Worm (Caenorhabditis elegans) whole organism, L4/young adult: Measurements from ENCODE around the gene lgc-41.

Experiments used
- W03F9.2 ChIP-seq: fragments of 150-350 bp; optimal IDR thresholded peaks from 2 replicates; lab custom pipeline; 2014; ENCODE audit warnings: missing biosample characterization, missing genetic modification characterization
- dao-5 ChIP-seq: sonication (generic microtip); optimal IDR thresholded peaks from 2 replicates; lab custom pipeline; 2016; ENCODE audit warnings: missing genotype, missing genetic modification characterization, moderate library complexity, missing compliant biosample characterization
- him-1 ChIP-seq: sonication (generic microtip); optimal IDR thresholded peaks from 2 replicates; lab custom pipeline; 2016; ENCODE audit warnings: missing genotype, missing genetic modification reagents, missing genetic modification characterization, missing compliant biosample characterization

The lgc-41 gene

DNA sequence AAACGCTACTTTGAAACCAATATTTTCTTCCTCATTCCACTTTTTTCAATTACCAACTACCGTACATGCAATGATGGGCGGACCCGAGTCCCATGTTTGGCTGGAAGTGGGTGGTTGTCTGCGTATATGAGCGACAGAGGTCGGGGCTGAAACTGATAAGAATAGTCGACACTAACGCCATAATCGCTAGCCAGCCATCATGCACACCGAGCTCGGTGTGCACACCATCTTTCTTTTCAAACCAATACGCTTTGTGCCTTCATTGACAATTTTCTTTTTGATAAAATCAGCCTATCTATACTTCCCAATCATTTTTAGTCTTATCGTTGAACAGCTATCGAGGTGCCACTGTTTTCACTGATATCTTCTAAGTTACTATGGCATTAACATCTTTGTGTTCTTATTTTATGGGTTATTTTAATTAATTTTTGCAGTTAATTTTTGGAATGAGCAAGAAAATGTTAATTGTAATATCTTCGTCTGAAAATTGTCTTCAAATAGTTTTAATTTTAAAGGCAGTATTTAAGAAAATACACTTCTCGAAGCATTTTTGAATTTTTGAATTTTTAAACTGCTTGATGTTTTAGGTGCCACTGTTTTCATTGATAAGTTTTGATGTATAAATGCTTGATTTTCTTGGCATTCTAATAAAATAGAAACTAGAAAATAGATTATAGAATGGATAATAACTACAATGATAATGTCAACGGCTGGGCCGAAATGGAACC is 26.7 kb downstream of the lgc-41 start, which contains the start of gene elt-2:
Gene elt-2 (plus strand): TSS at position 678 of the 728 bp plus-strand sequence.
- TF ChIP-seq W03F9.2 (tag; lab: Kevin White, UChicago) (no peak), him-1 (tag; lab: Kevin White, UChicago) (no peak), dao-5 (tag; lab: Kevin White, UChicago) (no peak)

DNA sequence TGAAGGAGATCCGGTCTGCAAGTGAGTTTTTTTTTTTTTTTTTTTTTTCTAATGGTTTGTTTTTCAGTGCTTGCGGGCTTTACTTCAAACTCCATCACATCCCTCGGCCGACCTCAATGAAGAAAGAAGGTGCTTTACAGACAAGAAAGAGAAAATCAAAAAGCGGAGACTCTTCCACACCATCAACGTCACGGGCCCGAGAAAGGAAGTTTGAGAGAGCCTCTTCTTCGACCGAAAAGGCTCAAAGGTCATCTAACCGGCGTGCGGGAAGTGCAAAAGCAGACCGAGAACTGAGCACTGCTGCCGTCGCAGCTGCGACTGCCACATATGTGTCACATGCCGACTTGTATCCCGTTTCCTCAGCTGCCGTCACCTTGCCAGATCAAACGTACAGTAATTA is 28.2 kb downstream of the lgc-41 start:
- no peak for TF ChIP-seq W03F9.2 (tag; lab: Kevin White, UChicago)
- TF ChIP-seq him-1 (tag; lab: Kevin White, UChicago), result no peak
- no peak for TF ChIP-seq dao-5 (tag; lab: Kevin White, UChicago)

DNA sequence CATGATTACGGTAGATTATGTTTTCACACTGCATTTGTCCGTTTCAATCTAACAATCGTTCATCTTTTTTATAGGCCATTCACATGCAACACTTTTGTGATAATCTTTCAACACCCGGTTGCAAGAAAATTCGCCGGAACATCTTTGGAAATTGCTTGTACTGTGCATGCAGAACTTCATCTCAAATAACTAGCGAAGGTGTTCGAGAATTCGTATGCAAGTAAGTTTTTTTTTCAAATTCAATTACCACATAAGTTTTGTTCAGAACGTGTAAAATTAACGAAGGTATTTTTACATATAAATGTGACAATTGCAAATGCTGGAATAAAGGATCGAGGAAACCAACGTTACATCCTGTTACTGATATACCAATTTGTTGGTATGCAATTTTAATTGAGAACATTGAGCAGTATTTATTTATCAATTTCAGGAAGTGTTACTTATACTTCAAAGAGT is 31.3 kb downstream of the lgc-41 start, which contains the start of gene C33D3.3:
Gene C33D3.3 (plus strand): TSS at position 51 of the 456 bp plus-strand sequence.
- TF ChIP-seq W03F9.2 (tag; lab: Kevin White, UChicago) (no peak), him-1 (tag; lab: Kevin White, UChicago) (no peak), dao-5 (tag; lab: Kevin White, UChicago) (no peak)

DNA sequence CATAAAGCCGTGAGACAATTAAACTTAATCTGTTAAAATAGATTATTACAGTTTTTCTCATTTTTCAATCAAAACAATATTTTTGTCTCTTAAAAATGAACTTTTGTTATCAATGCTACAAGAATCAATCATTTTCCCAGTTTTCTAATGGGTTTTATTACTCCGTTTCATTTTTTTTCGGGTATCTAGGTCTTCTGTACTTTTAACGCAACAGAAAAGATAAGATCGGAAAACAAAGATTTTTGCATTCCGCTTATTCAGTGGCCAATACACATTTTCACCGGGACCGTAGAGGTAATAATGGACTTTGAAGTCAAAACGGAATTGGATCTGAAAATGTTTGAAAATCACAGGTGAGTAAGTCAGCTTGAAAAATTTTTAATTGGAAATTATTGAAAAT is 34.7 kb downstream of the lgc-41 start, which contains the start of gene C33D3.4:
Gene C33D3.4 (plus strand): TSS at position 301 of the 400 bp plus-strand sequence.
- TF ChIP-seq W03F9.2 (tag; lab: Kevin White, UChicago) (no peak), him-1 (tag; lab: Kevin White, UChicago) (no peak), dao-5 (tag; lab: Kevin White, UChicago) (no peak)

DNA sequence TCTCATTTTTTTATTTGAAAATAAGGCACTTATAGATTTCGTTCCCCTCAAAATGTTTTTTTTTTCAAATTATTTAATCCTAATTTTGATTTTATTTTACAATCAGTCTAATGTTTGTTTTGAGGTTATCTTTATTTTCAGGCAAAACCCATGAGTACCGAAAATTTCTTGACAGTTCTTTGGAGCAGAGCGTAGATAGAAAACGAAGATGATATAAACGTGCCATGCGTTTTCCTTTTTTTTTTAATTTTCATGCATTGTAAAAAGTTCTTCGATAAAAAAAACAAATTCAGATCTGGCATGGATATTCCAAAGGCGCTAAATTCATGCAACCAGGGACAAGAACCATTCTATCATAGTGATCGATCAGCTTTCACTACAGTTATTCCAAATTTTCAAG is 37.0 kb downstream of the lgc-41 start, which contains the start of gene C33D3.5:
Gene C33D3.5 (plus strand): TSS at position 301 of the 400 bp plus-strand sequence.
- no peak for TF ChIP-seq dao-5 (tag; lab: Kevin White, UChicago)
- TF ChIP-seq W03F9.2 (tag; lab: Kevin White, UChicago), result no peak
- TF ChIP-seq him-1 (tag; lab: Kevin White, UChicago), result no peak

DNA sequence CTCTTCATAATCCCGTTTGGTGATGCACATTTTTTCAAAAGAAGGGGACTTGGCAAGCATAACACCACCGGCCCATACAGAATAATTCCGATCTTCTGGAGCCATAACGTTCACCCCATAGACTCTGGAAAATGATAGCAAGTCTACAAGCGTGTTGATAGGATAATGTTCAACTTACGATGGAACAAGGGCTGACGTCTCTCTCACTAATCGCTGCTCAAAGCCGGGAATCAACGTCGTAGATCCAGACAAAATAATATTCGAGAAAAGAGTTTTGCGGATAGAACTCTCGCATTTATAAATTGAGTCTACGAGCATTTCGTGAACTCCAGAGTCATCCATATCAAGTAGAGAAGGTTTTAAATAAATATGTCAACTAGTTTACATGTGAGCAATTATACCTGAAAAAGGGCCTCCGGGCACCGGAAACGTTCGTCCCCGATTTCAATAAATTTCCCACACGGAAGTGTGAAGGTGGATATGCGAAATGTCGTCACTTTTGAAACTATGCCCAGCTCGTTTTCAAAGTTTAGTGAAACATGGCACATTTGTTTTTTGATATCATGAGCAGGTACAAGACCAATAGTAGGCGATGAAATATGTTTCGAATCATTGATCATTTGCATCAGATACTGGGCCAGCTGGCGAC is 37.9 kb downstream of the lgc-41 start:
- TF ChIP-seq him-1 (tag; lab: Kevin White, UChicago) (no peak), dao-5 (tag; lab: Kevin White, UChicago) (no peak), W03F9.2 (tag; lab: Kevin White, UChicago) (no peak)

DNA sequence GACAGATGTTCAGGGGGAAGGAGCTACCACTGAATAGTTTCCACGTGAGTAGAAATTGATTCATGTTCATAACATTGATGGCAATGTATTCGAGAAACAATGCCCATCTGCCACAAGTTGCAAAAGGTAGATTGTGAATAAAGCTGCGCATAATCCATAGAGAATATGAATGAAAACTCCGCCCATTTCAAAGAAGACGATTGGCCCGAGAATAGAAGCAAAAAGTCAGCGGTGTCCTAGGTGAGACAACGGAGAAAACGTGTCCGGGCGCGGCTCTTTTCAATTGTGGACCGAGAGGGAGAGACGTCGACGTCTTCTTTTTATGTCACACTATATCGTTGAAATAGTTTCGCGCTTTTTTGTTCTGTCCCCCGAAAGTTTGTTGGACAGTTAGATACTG is 45.5 kb downstream of the lgc-41 start, which contains the start of gene vab-3:
Gene vab-3 (plus strand): TSS at position 301 of the 400 bp plus-strand sequence.
- TF ChIP-seq dao-5 (tag; lab: Kevin White, UChicago) (no peak), him-1 (tag; lab: Kevin White, UChicago) (no peak), W03F9.2 (tag; lab: Kevin White, UChicago) (no peak)

DNA sequence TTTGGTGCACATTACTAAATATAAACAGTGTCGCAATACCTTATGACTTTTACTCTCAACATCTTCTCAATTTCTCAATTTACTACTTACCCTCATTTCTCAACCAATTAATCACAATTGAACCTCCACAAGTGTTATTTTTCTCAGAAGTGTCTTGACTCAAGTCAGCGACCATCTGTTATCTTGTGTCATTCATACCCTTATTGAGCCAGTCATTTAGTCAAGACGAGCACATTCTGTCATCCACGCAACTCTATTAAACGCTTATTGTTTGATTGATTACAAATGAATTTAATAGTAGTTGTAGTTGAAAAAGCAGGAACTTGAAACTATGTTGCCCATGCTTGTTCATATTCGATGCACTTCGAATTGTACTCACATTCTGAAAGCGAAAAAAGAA is 49.3 kb downstream of the lgc-41 start:
- TF ChIP-seq dao-5 (tag; lab: Kevin White, UChicago) (no peak), W03F9.2 (tag; lab: Kevin White, UChicago) (no peak), him-1 (tag; lab: Kevin White, UChicago) (no peak)

DNA sequence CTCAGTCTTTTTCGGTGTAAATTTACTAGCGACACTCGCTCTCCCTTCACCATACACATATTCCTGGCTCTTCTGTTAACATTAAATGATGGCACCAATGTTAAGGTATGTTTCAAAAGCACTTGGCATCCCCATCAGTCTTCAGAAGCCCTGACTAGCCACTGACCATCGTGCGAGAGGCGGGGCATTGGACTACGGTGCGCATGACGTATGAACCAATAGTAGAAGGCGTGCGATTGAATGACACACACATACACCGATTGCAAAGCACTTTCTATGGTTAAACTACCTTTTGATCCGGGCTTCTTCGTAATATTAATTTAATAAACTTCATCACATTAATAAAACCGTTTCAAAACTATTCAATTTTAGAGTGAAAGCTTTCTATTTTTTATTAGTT is 51.1 kb downstream of the lgc-41 start:
- no peak for TF ChIP-seq him-1 (tag; lab: Kevin White, UChicago)

DNA sequence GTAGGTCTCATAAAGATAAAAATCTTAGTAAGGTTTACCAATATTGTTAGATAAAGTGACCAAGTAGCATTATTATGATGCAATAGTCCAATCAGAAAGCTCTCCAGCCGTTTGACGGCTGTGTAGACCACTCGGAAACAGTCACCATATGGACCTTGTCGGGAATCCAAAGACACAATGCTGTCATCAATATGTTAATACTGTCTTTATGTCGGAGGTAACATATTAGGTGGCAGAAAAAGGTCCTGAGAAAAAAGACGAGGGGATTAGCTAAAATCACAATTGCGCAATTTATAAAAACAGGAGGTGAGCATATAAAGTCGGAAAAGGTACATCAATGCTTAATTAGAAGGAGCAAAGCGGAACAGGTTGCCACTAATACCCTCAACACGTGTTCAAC is 53.9 kb downstream of the lgc-41 start:
- TF ChIP-seq W03F9.2 (tag; lab: Kevin White, UChicago) (no peak), dao-5 (tag; lab: Kevin White, UChicago) (no peak)
